In genomic region chrIII:9629855-9630254, ce11 we compare ENCODE assay signal across 1 worm cellular context.
A peak's percentile ranks its signal among the peaks of the same experiment; 100 is the strongest.
TF ChIP-seq lines count a peak whose summit lies in the region.

TSS of gene rpac-19 (minus strand) at chrIII:9629885.

TF ChIP-seq in whole organism, young adult, 124 proteins besides CTCF, POLR2A, EP300 and RAD21 (continued from another document):
- TF ChIP-seq unc-62 (GFP tag; optimal IDR thresholded peaks at IDR 0.05; lab: Kevin White, UChicago) = no peak
- peak; percentile 32 for TF ChIP-seq madf-8 (GFP tag; conservative IDR thresholded peaks at IDR 0.05; lab: Robert Waterston, UW)
- peak; percentile 38 for TF ChIP-seq F22D6.2 (tag; optimal IDR thresholded peaks at IDR 0.05; lab: Kevin White, UChicago)
- no peak for TF ChIP-seq nfya-2 (GFP tag; IDR thresholded peaks at IDR 0.05; lab: Robert Waterston, UW)
- peak; percentile 30 for TF ChIP-seq mel-28 (tag; optimal IDR thresholded peaks at IDR 0.05; lab: Kevin White, UChicago; ENCODE audit: borderline replicate concordance)
- TF ChIP-seq dox-1 (GFP tag; IDR thresholded peaks at IDR 0.05; lab: Robert Waterston, UW) = no peak
- peak; percentile 85 for TF ChIP-seq pbrm-1 (GFP tag; IDR thresholded peaks at IDR 0.05; lab: Robert Waterston, UW)
